Fruit fly (Drosophila melanogaster) whole organism, embryonic: ENCODE data around the gene CG33795.

Experiments used
- Ada2b ChIP-seq: fragments of 200-800 bp; sonication (Bioruptor generic); IDR thresholded peaks from 2 replicates; pipeline ENCODE4 v1.3.6; 2022; ENCODE audit warnings: missing biosample characterization, missing genetic modification characterization
- Adf1 ChIP-seq: fragments of 200-800 bp; sonication (Bioruptor generic); IDR thresholded peaks from 2 replicates; pipeline ENCODE4 v1.3.6; 2022; ENCODE audit warnings: missing biosample characterization, missing genetic modification characterization
- CG10431 ChIP-seq: fragments of 200-800 bp; sonication (Bioruptor generic); optimal IDR thresholded peaks from 3 replicates; lab custom pipeline; 2018; ENCODE audit warnings: missing biosample characterization, mild to moderate bottlenecking, missing genetic modification characterization
- CG11093 ChIP-seq: fragments of 200-800 bp; sonication (Bioruptor generic); IDR thresholded peaks from 3 replicates; pipeline ENCODE4 v1.3.6; 2022; ENCODE audit warnings: missing biosample characterization, missing genetic modification characterization
- CG12299 ChIP-seq: fragments of 200-800 bp; sonication (Bioruptor generic); optimal IDR thresholded peaks from 2 replicates; lab custom pipeline; 2018; ENCODE audit warnings: missing biosample characterization, mild to moderate bottlenecking, missing genetic modification characterization
- CG12659 ChIP-seq: fragments of 200-800 bp; sonication (Bioruptor generic); optimal IDR thresholded peaks from 3 replicates; lab custom pipeline; 2017; ENCODE audit warnings: mild to moderate bottlenecking, missing biosample characterization, missing genetic modification reagents, missing genetic modification characterization
- CG14050 ChIP-seq: fragments of 200-800 bp; sonication (Bioruptor generic); IDR thresholded peaks from 3 replicates; pipeline ENCODE4 v1.3.6; 2022; ENCODE audit warnings: missing biosample characterization, missing genetic modification characterization
- CG15269 ChIP-seq: fragments of 200-800 bp; sonication (Bioruptor generic); optimal IDR thresholded peaks from 2 replicates; lab custom pipeline; 2018; ENCODE audit warnings: missing biosample characterization, mild to moderate bottlenecking, missing genetic modification characterization, moderate library complexity
- CG15601 ChIP-seq: fragments of 200-800 bp; sonication (Bioruptor generic); optimal IDR thresholded peaks from 3 replicates; lab custom pipeline; 2019; ENCODE audit warnings: missing biosample characterization, mild to moderate bottlenecking, missing genetic modification characterization, moderate library complexity
- CG16779 ChIP-seq: fragments of 200-800 bp; sonication (Bioruptor generic); IDR thresholded peaks from 2 replicates; pipeline ENCODE4 v1.3.6; 2022; ENCODE audit warnings: missing biosample characterization, missing genetic modification characterization
- CG17361 ChIP-seq: fragments of 200-800 bp; sonication (Bioruptor generic); IDR thresholded peaks from 3 replicates; pipeline ENCODE4 v1.3.6; 2022; ENCODE audit warnings: missing biosample characterization, missing genetic modification characterization
- CG17568 ChIP-seq: fragments of 200-800 bp; sonication (Bioruptor generic); optimal IDR thresholded peaks from 2 replicates; lab custom pipeline; 2018; ENCODE audit warnings: missing biosample characterization, mild to moderate bottlenecking, missing genetic modification characterization, moderate library complexity
- CG30431 ChIP-seq: fragments of 200-800 bp; sonication (Bioruptor generic); optimal IDR thresholded peaks from 2 replicates; lab custom pipeline; 2017; ENCODE audit warnings: missing biosample characterization, missing genetic modification characterization
- CG32532 ChIP-seq: fragments of 200-800 bp; sonication (Bioruptor generic); IDR thresholded peaks from 2 replicates; pipeline ENCODE4 v1.3.6; 2022; ENCODE audit warnings: missing biosample characterization, missing genetic modification characterization
- CG4360 ChIP-seq: fragments of 200-800 bp; sonication (Bioruptor generic); IDR thresholded peaks from 2 replicates; pipeline ENCODE4 v1.3.6; 2022; ENCODE audit warnings: missing biosample characterization, missing genetic modification characterization
- CG43689 ChIP-seq: fragments of 200-800 bp; sonication (Bioruptor generic); IDR thresholded peaks from 2 replicates; pipeline ENCODE4 v1.3.6; 2022; ENCODE audit warnings: missing biosample characterization, missing genetic modification characterization
- CG4707 ChIP-seq: fragments of 200-800 bp; sonication (Bioruptor generic); optimal IDR thresholded peaks from 2 replicates; lab custom pipeline; 2018; ENCODE audit warnings: missing biosample characterization, mild to moderate bottlenecking, missing genetic modification characterization, moderate library complexity
- CG5245 ChIP-seq: fragments of 200-800 bp; sonication (Bioruptor generic); optimal IDR thresholded peaks from 3 replicates; lab custom pipeline; 2016; ENCODE audit warnings: missing biosample characterization, missing genetic modification characterization
- CG7786 ChIP-seq: fragments of 200-800 bp; sonication (Bioruptor generic); optimal IDR thresholded peaks from 2 replicates; lab custom pipeline; 2016; ENCODE audit warnings: missing biosample characterization, missing genetic modification characterization
- CG8359 ChIP-seq: fragments of 200-800 bp; sonication (Bioruptor generic); optimal IDR thresholded peaks from 2 replicates; lab custom pipeline; 2017; ENCODE audit warnings: missing biosample characterization, mild to moderate bottlenecking, missing genetic modification characterization, borderline replicate concordance
- Dbx ChIP-seq: fragments of 200-800 bp; sonication (Bioruptor generic); IDR thresholded peaks from 3 replicates; pipeline ENCODE4 v1.3.6; 2022; ENCODE audit warnings: missing biosample characterization, missing genetic modification characterization
- Dek ChIP-seq: fragments of 200-800 bp; sonication (Bioruptor generic); optimal IDR thresholded peaks from 3 replicates; lab custom pipeline; 2019; ENCODE audit warnings: missing biosample characterization, mild to moderate bottlenecking, missing genetic modification characterization, moderate library complexity
- Dip3 ChIP-seq: fragments of 200-800 bp; sonication (Bioruptor generic); optimal IDR thresholded peaks from 3 replicates; lab custom pipeline; 2016; ENCODE audit warnings: missing biosample characterization, missing genetic modification characterization
- E2f1 ChIP-seq: fragments of 200-800 bp; sonication (Bioruptor generic); IDR thresholded peaks from 2 replicates; pipeline ENCODE4 v1.3.6; 2022; ENCODE audit warnings: missing biosample characterization, missing genetic modification characterization
- Gsc ChIP-seq: fragments of 200-800 bp; sonication (Bioruptor generic); IDR thresholded peaks from 2 replicates; pipeline ENCODE4 v1.3.6; 2022; ENCODE audit warnings: missing biosample characterization, missing genetic modification characterization
- Xbp1 ChIP-seq: fragments of 200-800 bp; sonication (Bioruptor generic); optimal IDR thresholded peaks from 3 replicates; lab custom pipeline; 2016; ENCODE audit warnings: missing biosample characterization, mild to moderate bottlenecking, missing genetic modification characterization
- ato ChIP-seq: fragments of 200-800 bp; sonication (Bioruptor generic); IDR thresholded peaks from 2 replicates; pipeline ENCODE4 v1.3.6; 2022; ENCODE audit warnings: missing biosample characterization, missing genetic modification characterization; ENCODE audit not compliant: partially characterized antibody
- ci ChIP-seq: fragments of 200-800 bp; sonication (Bioruptor generic); IDR thresholded peaks from 3 replicates; pipeline ENCODE4 v1.3.6; 2022; ENCODE audit warnings: missing biosample characterization, missing genetic modification characterization
- corto ChIP-seq: fragments of 200-800 bp; sonication (Bioruptor generic); optimal IDR thresholded peaks from 2 replicates; lab custom pipeline; 2016; ENCODE audit warnings: missing biosample characterization, mild to moderate bottlenecking, missing genetic modification characterization, moderate library complexity
- dm ChIP-seq: fragments of 200-800 bp; sonication (Bioruptor generic); optimal IDR thresholded peaks from 3 replicates; lab custom pipeline; 2016; ENCODE audit warnings: missing biosample characterization, missing genetic modification characterization
- dmrt99B ChIP-seq: fragments of 200-800 bp; sonication (Bioruptor generic); optimal IDR thresholded peaks from 2 replicates; lab custom pipeline; 2018; ENCODE audit warnings: missing biosample characterization, mild to moderate bottlenecking, missing genetic modification characterization, moderate library complexity
- dpn ChIP-seq, 2 experiments: fragments of 200-800 bp; sonication (Bioruptor generic); optimal IDR thresholded peaks; 3 replicates each; lab custom pipeline; 2016; ENCODE audit warnings: missing biosample characterization in 2 of 2, missing genetic modification characterization in 2 of 2
- fru ChIP-seq: fragments of >200 bp; optimal IDR thresholded peaks from 2 replicates; lab custom pipeline; 2017
- gcm2 ChIP-seq: fragments of 200-800 bp; sonication (Bioruptor generic); optimal IDR thresholded peaks from 2 replicates; lab custom pipeline; 2016; ENCODE audit warnings: missing biosample characterization, missing genetic modification characterization
- grau ChIP-seq: fragments of 200-800 bp; optimal IDR thresholded peaks from 3 replicates; lab custom pipeline; 2019; ENCODE audit warnings: missing biosample characterization, mild to moderate bottlenecking, missing genetic modification characterization, moderate library complexity
- grn ChIP-seq: fragments of 200-800 bp; sonication (Bioruptor generic); optimal IDR thresholded peaks from 3 replicates; lab custom pipeline; 2017; ENCODE audit warnings: missing biosample characterization, missing genetic modification characterization
- ind ChIP-seq: fragments of 200-800 bp; sonication (Bioruptor generic); optimal IDR thresholded peaks from 3 replicates; lab custom pipeline; 2016; ENCODE audit warnings: missing biosample characterization, missing genetic modification characterization
- klu ChIP-seq: fragments of 200-800 bp; sonication (Bioruptor generic); IDR thresholded peaks from 2 replicates; pipeline ENCODE4 v1.3.6; 2022; ENCODE audit warnings: missing biosample characterization, missing genetic modification characterization
- lab ChIP-seq: fragments of 200-800 bp; sonication (Bioruptor generic); optimal IDR thresholded peaks from 3 replicates; lab custom pipeline; 2017; ENCODE audit warnings: missing biosample characterization, missing genetic modification characterization, mild to moderate bottlenecking, moderate library complexity, missing genetic modification reagents
- mam ChIP-seq: fragments of 200-800 bp; sonication (Bioruptor generic); optimal IDR thresholded peaks from 3 replicates; lab custom pipeline; 2016; ENCODE audit warnings: missing biosample characterization, missing genetic modification characterization
- nau ChIP-seq: fragments of 200-800 bp; sonication (Bioruptor generic); optimal IDR thresholded peaks from 3 replicates; lab custom pipeline; 2017; ENCODE audit warnings: missing biosample characterization, mild to moderate bottlenecking, missing genetic modification characterization, missing genetic modification reagents
- nerfin-2 ChIP-seq: fragments of 200-800 bp; sonication (Bioruptor generic); IDR thresholded peaks from 2 replicates; pipeline ENCODE4 v1.3.6; 2022; ENCODE audit warnings: missing biosample characterization, missing genetic modification characterization; ENCODE audit not compliant: partially characterized antibody
- nmo ChIP-seq: fragments of 200-800 bp; sonication (Bioruptor generic); optimal IDR thresholded peaks from 2 replicates; lab custom pipeline; 2018; ENCODE audit warnings: missing biosample characterization, mild to moderate bottlenecking, missing genetic modification characterization, moderate library complexity
- pfk ChIP-seq: fragments of 200-800 bp; sonication (Bioruptor generic); optimal IDR thresholded peaks from 2 replicates; lab custom pipeline; 2018; ENCODE audit warnings: missing biosample characterization, mild to moderate bottlenecking, missing genetic modification characterization, moderate library complexity
- pum ChIP-seq: fragments of 200-800 bp; sonication (Bioruptor generic); optimal IDR thresholded peaks from 2 replicates; lab custom pipeline; 2016; ENCODE audit warnings: missing biosample characterization, missing genetic modification characterization
- ranshi ChIP-seq: fragments of 200-800 bp; sonication (Bioruptor generic); IDR thresholded peaks from 2 replicates; pipeline ENCODE4 v1.3.6; 2022; ENCODE audit warnings: missing biosample characterization, missing genetic modification characterization
- ro ChIP-seq: fragments of 200-800 bp; sonication (Bioruptor generic); IDR thresholded peaks from 2 replicates; pipeline ENCODE4 v1.3.6; 2022; ENCODE audit warnings: missing biosample characterization, missing genetic modification characterization
- run ChIP-seq: fragments of 200-800 bp; sonication (Bioruptor generic); optimal IDR thresholded peaks from 3 replicates; lab custom pipeline; 2018; ENCODE audit warnings: missing biosample characterization, mild to moderate bottlenecking, missing genetic modification characterization
- slou ChIP-seq: fragments of 200-800 bp; sonication (Bioruptor generic); optimal IDR thresholded peaks from 3 replicates; lab custom pipeline; 2016; ENCODE audit warnings: missing biosample characterization, missing genetic modification characterization
- ssp ChIP-seq: fragments of 200-800 bp; sonication (Bioruptor generic); IDR thresholded peaks from 2 replicates; pipeline ENCODE4 v1.3.6; 2022; ENCODE audit warnings: missing biosample characterization, missing genetic modification characterization
- ttk ChIP-seq: fragments of 200-800 bp; sonication (Bioruptor generic); IDR thresholded peaks from 2 replicates; pipeline ENCODE4 v2.1.2; 2022; ENCODE audit warnings: missing biosample characterization, missing genetic modification characterization
- twi ChIP-seq: fragments of 200-800 bp; optimal IDR thresholded peaks from 2 replicates; lab custom pipeline; 2019; ENCODE audit warnings: missing biosample characterization, mild to moderate bottlenecking, missing genetic modification characterization, moderate library complexity
- vvl ChIP-seq: fragments of 200-800 bp; sonication (Bioruptor generic); IDR thresholded peaks from 2 replicates; pipeline ENCODE4 v1.3.6; 2022; ENCODE audit warnings: missing biosample characterization, missing genetic modification characterization

The CG33795 gene

dm6 chr3L:16147819-16148236 is 23.4 kb downstream of the CG33795 start (continued):
- TF ChIP-seq run (tag; lab: Kevin White, UChicago) (no peak), CG32532 (GFP tag; lab: Robert Waterston, UW) (no peak), CG12659 (peak; percentile 22), CG17568 (no peak), ranshi (GFP tag; lab: Robert Waterston, UW) (no peak), nerfin-2 (GFP tag; lab: Robert Waterston, UW) (no peak), CG10431 (no peak), Xbp1 (GFP tag; lab: Kevin White, UChicago) (no peak), CG14050 (no peak), nmo (GFP tag; lab: Kevin White, UChicago) (peak; percentile 12), twi (no peak), Ada2b (no peak), ind (GFP tag; lab: Kevin White, UChicago) (peak; percentile 14), ssp (no peak), grau (tag; lab: Kevin White, UChicago) (peak; percentile 48), Dbx (GFP tag; lab: Robert Waterston, UW) (no peak), CG15269 (tag; lab: Kevin White, UChicago) (peak; percentile 19), CG4707 (GFP tag; lab: Kevin White, UChicago) (no peak), gcm2 (GFP tag; lab: Kevin White, UChicago) (no peak), ato (no peak), Dek (tag; lab: Kevin White, UChicago) (no peak), lab (peak; percentile 53), CG30431 (no peak), Dip3 (GFP tag; lab: Kevin White, UChicago) (no peak), CG17361 (peak; percentile 64; the same call in 2 of the 3 replicates), ci (no peak), klu (no peak), CG43689 (GFP tag; lab: Robert Waterston, UW) (no peak), slou (GFP tag; lab: Kevin White, UChicago) (no peak), fru (lab: Kevin White, UChicago) (no peak), CG12299 (tag; lab: Kevin White, UChicago) (no peak), Gsc (GFP tag; lab: Robert Waterston, UW) (no peak), E2f1 (GFP tag; lab: Robert Waterston, UW) (no peak), CG16779 (GFP tag; lab: Robert Waterston, UW) (no peak), CG7786 (GFP tag; lab: Kevin White, UChicago) (peak; percentile 41), corto (GFP tag; lab: Kevin White, UChicago) (no peak), dmrt99B (peak; percentile 59), CG5245 (GFP tag; lab: Kevin White, UChicago) (no peak), nau (GFP tag; lab: Kevin White, UChicago) (peak; percentile 20), pfk (GFP tag; lab: Kevin White, UChicago) (no peak), mam (GFP tag; lab: Kevin White, UChicago) (peak; percentile 16), CG11093 (GFP tag; lab: Robert Waterston, UW) (no peak), vvl (GFP tag; lab: Robert Waterston, UW) (no peak), CG15601 (peak; percentile 9), ro (GFP tag; lab: Robert Waterston, UW) (no peak), CG8359 (GFP tag; lab: Kevin White, UChicago) (no peak), grn (no peak), dm (GFP tag; lab: Kevin White, UChicago) (no peak), Adf1 (no peak), CG4360 (GFP tag; lab: Robert Waterston, UW) (no peak), pum (GFP tag; lab: Kevin White, UChicago) (no peak), dpn (GFP tag; optimal IDR thresholded peaks at IDR 0.05; lab: Kevin White, UChicago) (peak; percentile 15 to 37), ttk (GFP tag; lab: Robert Waterston, UW) (no peak)
